Worm (Caenorhabditis elegans): ENCODE data around the gene hsp-43.
A peak's percentile ranks its signal among the peaks of the same experiment; 100 is the strongest.

The hsp-43 gene

ce11 chrX:6235443-6235842, at the start of gene hsp-43:
Gene hsp-43 (minus strand): TSS chrX:6235543.
- TF ChIP-seq pqm-1 (tag; optimal IDR thresholded peaks at IDR 0.05) (no peak), jun-1 (tag; optimal IDR thresholded peaks at IDR 0.05) (no peak)

- TF ChIP-seq nhr-25 (tag; optimal IDR thresholded peaks at IDR 0.05) (peak; percentile 91), ama-1 (optimal IDR thresholded peaks at IDR 0.05) (peak; percentile 91), R02D3.7 (tag; optimal IDR thresholded peaks at IDR 0.05) (peak; percentile 6), nfya-1 (tag; optimal IDR thresholded peaks at IDR 0.05; ENCODE audit: insufficient read depth) (peak; percentile 19), ZK546.5 (tag; optimal IDR thresholded peaks at IDR 0.05) (no peak), elt-1 (tag; optimal IDR thresholded peaks at IDR 0.05) (no peak), ztf-11 (tag; optimal IDR thresholded peaks at IDR 0.05) (no peak), egl-27 (tag; optimal IDR thresholded peaks at IDR 0.05) (no peak), eor-1 (tag; optimal IDR thresholded peaks at IDR 0.05) (no peak), jun-1 (tag; optimal IDR thresholded peaks at IDR 0.05) (no peak), fkh-2 (tag; optimal IDR thresholded peaks at IDR 0.05) (no peak), zag-1 (tag; optimal IDR thresholded peaks at IDR 0.05) (no peak), fkh-10 (GFP tag; optimal IDR thresholded peaks at IDR 0.05) (no peak), pqm-1 (tag; optimal IDR thresholded peaks at IDR 0.05) (no peak), hmg-11 (tag; optimal IDR thresholded peaks at IDR 0.05) (no peak), ceh-28 (tag; optimal IDR thresholded peaks at IDR 0.05) (no peak), snpc-4 (tag; optimal IDR thresholded peaks at IDR 0.05) (no peak), nhr-12 (tag; optimal IDR thresholded peaks at IDR 0.05) (no peak), nhr-76 (tag; optimal IDR thresholded peaks at IDR 0.05) (no peak), lsy-12 (tag; optimal IDR thresholded peaks at IDR 0.05) (no peak), egl-5 (tag; optimal IDR thresholded peaks at IDR 0.05) (no peak), sea-2 (GFP tag; optimal IDR thresholded peaks at IDR 0.05) (no peak), ztf-4 (tag; optimal IDR thresholded peaks at IDR 0.05) (peak; percentile 69), mml-1 (tag; optimal IDR thresholded peaks at IDR 0.05) (no peak), nhr-43 (tag; optimal IDR thresholded peaks at IDR 0.05; ENCODE audit: poor library complexity, severe bottlenecking) (peak; percentile 66), nhr-23 (tag; optimal IDR thresholded peaks at IDR 0.05) (no peak), ceh-16 (tag; optimal IDR thresholded peaks at IDR 0.05) (peak; percentile 19), elt-3 (tag; optimal IDR thresholded peaks at IDR 0.05) (peak in 2 of 3 experiments; percentile 7 to 15), ceh-82 (tag; optimal IDR thresholded peaks at IDR 0.05) (peak; percentile 18)
These were observed 45.7 kb upstream of the hsp-43 start for ce11 chrX:6280998-6281397.

ce11 chrX:6279625-6280024, 44.3 kb upstream of the hsp-43 start, which contains the start of gene col-166:
Gene col-166 (plus strand): TSS chrX:6280016.
- TF ChIP-seq nhr-43 (tag; optimal IDR thresholded peaks at IDR 0.05; ENCODE audit: poor library complexity, severe bottlenecking) (peak; percentile 43), nhr-25 (tag; optimal IDR thresholded peaks at IDR 0.05) (peak; percentile 92), mdl-1 (tag; optimal IDR thresholded peaks at IDR 0.05) (no peak), ceh-82 (tag; optimal IDR thresholded peaks at IDR 0.05) (no peak), ama-1 (optimal IDR thresholded peaks at IDR 0.05) (peak; percentile 53)

ce11 chrX:6278296-6278695, 43.0 kb upstream of the hsp-43 start:
- no peak for TF ChIP-seq hmg-11 (tag; optimal IDR thresholded peaks at IDR 0.05)
- peak; percentile 13 for TF ChIP-seq nfya-1 (tag; optimal IDR thresholded peaks at IDR 0.05; ENCODE audit: insufficient read depth)
- TF ChIP-seq ama-1 (optimal IDR thresholded peaks at IDR 0.05) = peak; percentile 15
- TF ChIP-seq nhr-25 (tag; optimal IDR thresholded peaks at IDR 0.05) = peak; percentile 68
- no peak for TF ChIP-seq egl-5 (tag; optimal IDR thresholded peaks at IDR 0.05)

- no peak for TF ChIP-seq lin-15B (tag; optimal IDR thresholded peaks at IDR 0.05)
- no peak for TF ChIP-seq nhr-11 (tag; optimal IDR thresholded peaks at IDR 0.05)
- TF ChIP-seq fkh-2 (tag; optimal IDR thresholded peaks at IDR 0.05) = no peak
- no peak for TF ChIP-seq zag-1 (tag; optimal IDR thresholded peaks at IDR 0.05)
- TF ChIP-seq nhr-25 (tag; optimal IDR thresholded peaks at IDR 0.05) = peak; percentile 93
- TF ChIP-seq lin-39 (tag; optimal IDR thresholded peaks at IDR 0.05) = no peak
- peak; percentile 53 for TF ChIP-seq elt-1 (tag; optimal IDR thresholded peaks at IDR 0.05)
- TF ChIP-seq sea-2 (GFP tag; optimal IDR thresholded peaks at IDR 0.05) = no peak
- TF ChIP-seq nhr-76 (tag; optimal IDR thresholded peaks at IDR 0.05) = no peak
- no peak for TF ChIP-seq nhr-77 (tag; optimal IDR thresholded peaks at IDR 0.05)
- no peak for TF ChIP-seq fos-1 (tag; optimal IDR thresholded peaks at IDR 0.05)
- no peak for TF ChIP-seq snpc-4 (tag; optimal IDR thresholded peaks at IDR 0.05)
- no peak for TF ChIP-seq ama-1 (optimal IDR thresholded peaks at IDR 0.05)
- TF ChIP-seq daf-12 (tag; optimal IDR thresholded peaks at IDR 0.05) = no peak
- TF ChIP-seq pqm-1 (tag; optimal IDR thresholded peaks at IDR 0.05) = no peak
- TF ChIP-seq pha-4 (tag; optimal IDR thresholded peaks at IDR 0.05) = no peak
- TF ChIP-seq ceh-82 (tag; optimal IDR thresholded peaks at IDR 0.05) = no peak
- TF ChIP-seq mml-1 (tag; optimal IDR thresholded peaks at IDR 0.05) = no peak
- no peak for TF ChIP-seq hmg-11 (tag; optimal IDR thresholded peaks at IDR 0.05)
- no peak for TF ChIP-seq aly-2 (tag; optimal IDR thresholded peaks at IDR 0.05)
- TF ChIP-seq mdl-1 (tag; optimal IDR thresholded peaks at IDR 0.05) = no peak
- TF ChIP-seq nhr-23 (tag; optimal IDR thresholded peaks at IDR 0.05) = peak; percentile 18
- no peak for TF ChIP-seq elt-2 (tag; optimal IDR thresholded peaks at IDR 0.05)
- TF ChIP-seq skn-1 (tag; optimal IDR thresholded peaks at IDR 0.05) = no peak
- no peak for TF ChIP-seq unc-62 (GFP tag; optimal IDR thresholded peaks at IDR 0.05)
- no peak for TF ChIP-seq lsy-12 (tag; optimal IDR thresholded peaks at IDR 0.05)
These were observed 41.9 kb upstream of the hsp-43 start for ce11 chrX:6277252-6277651.
